Fruit fly (Drosophila melanogaster) S2 (cell line): Measurements from ENCODE around the gene CG9386.

Experiments
- CG8478 ChIP-seq: fragments of >200 bp; optimal IDR thresholded peaks from 2 replicates; lab custom pipeline; 2018
- CTCF ChIP-seq, 2 experiments: fragments of >200 bp; optimal IDR thresholded peaks; 2 replicates each; lab custom pipeline; 2018

DNA sequence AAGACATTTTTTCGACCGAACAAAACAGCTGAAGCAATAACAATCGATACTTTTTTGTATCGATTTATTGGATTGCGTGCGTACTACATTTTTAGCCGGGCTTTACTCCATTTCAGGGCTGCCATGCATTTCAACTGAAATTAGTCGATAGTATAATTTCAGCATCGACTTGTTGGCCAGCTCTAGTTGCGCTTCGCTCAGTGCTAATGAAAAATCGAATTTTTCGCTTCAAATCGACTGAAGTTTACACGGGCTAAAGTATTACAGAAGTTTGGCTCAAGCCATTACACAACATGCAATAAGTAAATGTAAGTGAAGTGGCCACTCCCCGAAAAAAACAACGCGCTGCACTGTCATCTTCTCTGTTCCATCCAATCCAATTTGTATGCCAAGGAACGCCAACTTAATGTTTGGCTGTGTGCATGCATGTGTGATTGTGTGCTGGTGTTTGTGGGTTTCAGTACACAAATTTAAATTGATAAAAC, 39.3 kb downstream of the CG9386 start, which contains the start of the genes mRpL47, CG8176 and Kdm3:
- TF ChIP-seq CG8478 (no peak), CTCF (optimal IDR thresholded peaks at IDR 0.05; lab: Kevin White, UChicago) (peak; percentile 58 to 61)
